Fruit fly (Drosophila melanogaster) whole organism, pupa: ENCODE data around the gene ppk10.
A peak's percentile ranks its signal among the peaks of the same experiment; 100 is the strongest.

Experiments
- CG12605 ChIP-seq: fragments of 200-800 bp; sonication (Bioruptor generic); IDR thresholded peaks from 2 replicates; pipeline ENCODE4 v1.3.6; 2022; ENCODE audit warnings: missing biosample characterization, missing genetic modification characterization
- CG9948 ChIP-seq: fragments of 200-800 bp; sonication (Bioruptor generic); optimal IDR thresholded peaks from 2 replicates; lab custom pipeline; 2018; ENCODE audit warnings: missing biosample characterization, mild to moderate bottlenecking, missing genetic modification characterization, moderate library complexity
- Ets98B ChIP-seq: fragments of 200-800 bp; sonication (Bioruptor generic); IDR thresholded peaks from 2 replicates; pipeline ENCODE4 v1.3.6; 2022; ENCODE audit warnings: missing biosample characterization, missing genetic modification characterization
- Snoo ChIP-seq: fragments of 200-800 bp; sonication (Bioruptor generic); optimal IDR thresholded peaks from 3 replicates; lab custom pipeline; 2017; ENCODE audit warnings: missing biosample characterization, mild to moderate bottlenecking, missing genetic modification characterization, inconsistent platforms
- gl ChIP-seq: fragments of 200-800 bp; sonication (Bioruptor generic); optimal IDR thresholded peaks from 2 replicates; lab custom pipeline; 2018; ENCODE audit warnings: missing biosample characterization, mild to moderate bottlenecking, missing genetic modification characterization

- TF ChIP-seq Ets98B (GFP tag; lab: Robert Waterston, UW), result no peak
- TF ChIP-seq Snoo, result peak; percentile 41
- TF ChIP-seq gl, result no peak
- TF ChIP-seq CG12605 (GFP tag; lab: Robert Waterston, UW), result no peak
- TF ChIP-seq CG9948 (tag; lab: Kevin White, UChicago), result no peak
These were observed 10.0 kb downstream of the ppk10 start, which contains the start of gene loh for dm6 chr2L:10442048-10442790.
